Fruit fly (Drosophila melanogaster): ENCODE measurements around the gene CG4956.

DNA sequence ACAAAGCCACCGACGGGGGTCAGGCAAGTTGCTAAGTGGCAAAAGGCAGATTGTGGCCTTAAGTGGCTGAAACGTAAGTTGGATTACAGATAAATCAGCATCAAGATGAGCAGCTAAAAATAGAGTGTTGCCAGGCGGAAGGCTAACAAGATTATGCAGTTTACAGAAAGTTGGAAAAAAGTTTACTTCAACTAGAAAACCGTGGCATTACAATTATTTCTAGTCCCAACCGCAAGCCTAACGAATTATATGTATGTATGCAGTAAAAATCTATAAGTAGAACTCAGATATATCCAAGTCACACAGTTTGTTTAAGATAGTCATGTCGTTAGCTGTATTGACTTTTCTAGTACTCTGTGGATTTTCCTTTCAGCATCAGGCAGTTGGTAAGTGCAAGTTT is 28.0 kb upstream of the CG4956 start, which contains the start of gene BG642167:
- TF ChIP-seq CG8478 (optimal IDR thresholded peaks at IDR 0.05) (no peak), CTCF (optimal IDR thresholded peaks at IDR 0.05) (no peak)

Data from S2 (cell line).